Worm (Caenorhabditis elegans) whole organism, L3 larva: Measurements from ENCODE around the gene C16C8.5.
A peak's percentile ranks its signal among the peaks of the same experiment; 100 is the strongest.
"Not testable (repeated sequence)": the region's sequence is repeated elsewhere in the genome, so short reads cannot be mapped to it uniquely, and the experiment has no call there.

ENCODE experiments used
- R02D3.7 ChIP-seq: fragments of 150-350 bp; optimal IDR thresholded peaks from 2 replicates; lab custom pipeline; 2014; ENCODE audit warnings: missing biosample characterization, missing genetic modification characterization
- ZK546.5 ChIP-seq: sonication (generic microtip); optimal IDR thresholded peaks from 2 replicates; lab custom pipeline; 2017; ENCODE audit warnings: missing biosample characterization, missing genetic modification characterization
- aly-2 ChIP-seq: fragments of 150-350 bp; optimal IDR thresholded peaks from 2 replicates; lab custom pipeline; 2014; ENCODE audit warnings: missing biosample characterization, missing genetic modification characterization
- ama-1 ChIP-seq: fragments of 150-350 bp; optimal IDR thresholded peaks from 2 replicates; lab custom pipeline; 2018
- ceh-16 ChIP-seq: sonication (generic microtip); optimal IDR thresholded peaks from 2 replicates; lab custom pipeline; 2017; ENCODE audit warnings: missing biosample characterization, missing genetic modification characterization
- ceh-28 ChIP-seq: fragments of 150-350 bp; optimal IDR thresholded peaks from 2 replicates; lab custom pipeline; 2014; ENCODE audit warnings: missing biosample characterization, missing genetic modification reagents, missing genetic modification characterization
- ceh-82 ChIP-seq: fragments of 150-350 bp; optimal IDR thresholded peaks from 2 replicates; lab custom pipeline; 2014; ENCODE audit warnings: missing biosample characterization, missing genetic modification characterization
- ceh-9 ChIP-seq: sonication (generic microtip); optimal IDR thresholded peaks from 2 replicates; lab custom pipeline; 2018; ENCODE audit warnings: missing biosample characterization, missing genetic modification characterization
- daf-12 ChIP-seq: fragments of 150-350 bp; optimal IDR thresholded peaks from 2 replicates; lab custom pipeline; 2014; ENCODE audit warnings: missing biosample characterization, missing genetic modification reagents, missing genetic modification characterization
- egl-27 ChIP-seq: sonication (generic microtip); optimal IDR thresholded peaks from 4 replicates; lab custom pipeline; 2017; ENCODE audit warnings: missing biosample characterization, missing genetic modification reagents, missing genetic modification characterization
- egl-5 ChIP-seq: fragments of 150-350 bp; optimal IDR thresholded peaks from 2 replicates; lab custom pipeline; 2017; ENCODE audit warnings: missing biosample characterization, missing genetic modification reagents, missing genetic modification characterization, inconsistent platforms
- elt-1 ChIP-seq: fragments of 150-350 bp; optimal IDR thresholded peaks from 2 replicates; lab custom pipeline; 2014; ENCODE audit warnings: missing biosample characterization, missing genetic modification characterization
- elt-2 ChIP-seq: sonication (generic microtip); optimal IDR thresholded peaks from 2 replicates; lab custom pipeline; 2016; ENCODE audit warnings: missing genetic modification reagents, mild to moderate bottlenecking, missing genetic modification characterization, missing compliant biosample characterization
- elt-3 ChIP-seq, 3 experiments: fragments of 150-350 bp in 1 of 3; sonication (generic microtip) in 2 of 3; optimal IDR thresholded peaks; 2 replicates in 2 of 3; 4 replicates in 1 of 3; lab custom pipeline; 2014 to 2017; ENCODE audit warnings: missing biosample characterization in 3 of 3, missing genetic modification characterization in 3 of 3
- eor-1 ChIP-seq, 2 experiments: fragments of 150-350 bp; optimal IDR thresholded peaks; 2 replicates each; lab custom pipeline; 2014 to 2018; ENCODE audit warnings: missing biosample characterization in 2 of 2, missing genetic modification characterization in 2 of 2
- fkh-10 ChIP-seq: sonication (generic microtip); optimal IDR thresholded peaks from 2 replicates; lab custom pipeline; 2017; ENCODE audit warnings: missing biosample characterization, missing genetic modification reagents, missing genetic modification characterization
- fkh-2 ChIP-seq: fragments of 150-350 bp; optimal IDR thresholded peaks from 2 replicates; lab custom pipeline; 2014; ENCODE audit warnings: missing biosample characterization, missing genetic modification reagents, missing genetic modification characterization
- fos-1 ChIP-seq: fragments of 150-350 bp; optimal IDR thresholded peaks from 2 replicates; lab custom pipeline; 2014; ENCODE audit warnings: missing biosample characterization, missing genetic modification characterization
- hmg-11 ChIP-seq: sonication (generic microtip); optimal IDR thresholded peaks from 2 replicates; lab custom pipeline; 2016; ENCODE audit warnings: missing genetic modification characterization, missing compliant biosample characterization
- jun-1 ChIP-seq: fragments of 150-350 bp; optimal IDR thresholded peaks from 2 replicates; lab custom pipeline; 2014; ENCODE audit warnings: missing biosample characterization, missing genetic modification reagents, missing genetic modification characterization
- lin-15B ChIP-seq: fragments of 150-350 bp; optimal IDR thresholded peaks from 2 replicates; lab custom pipeline; 2014; ENCODE audit warnings: missing biosample characterization, missing genetic modification characterization
- lin-39 ChIP-seq: fragments of 150-350 bp; optimal IDR thresholded peaks from 2 replicates; lab custom pipeline; 2018; ENCODE audit warnings: missing biosample characterization, missing genetic modification reagents, missing genetic modification characterization
- lsy-12 ChIP-seq: sonication (generic microtip); optimal IDR thresholded peaks from 2 replicates; lab custom pipeline; 2016; ENCODE audit warnings: mild to moderate bottlenecking, missing genetic modification characterization, missing compliant biosample characterization
- mdl-1 ChIP-seq: fragments of 150-350 bp; optimal IDR thresholded peaks from 2 replicates; lab custom pipeline; 2014; ENCODE audit warnings: missing biosample characterization, missing genetic modification characterization
- mml-1 ChIP-seq: fragments of 150-350 bp; sonication (generic microtip); optimal IDR thresholded peaks from 3 replicates; lab custom pipeline; 2014; ENCODE audit warnings: missing biosample characterization, missing genetic modification characterization
- nfya-1 ChIP-seq: sonication (generic microtip); optimal IDR thresholded peaks from 2 replicates; lab custom pipeline; 2017; ENCODE audit warnings: missing genetic modification characterization, mild to moderate bottlenecking, missing compliant biosample characterization, antibody characterized with exemption, moderate library complexity; ENCODE audit not compliant: insufficient read depth
- nhr-11 ChIP-seq: fragments of 150-350 bp; optimal IDR thresholded peaks from 2 replicates; lab custom pipeline; 2014; ENCODE audit warnings: missing biosample characterization, missing genetic modification characterization
- nhr-12 ChIP-seq: fragments of 150-350 bp; optimal IDR thresholded peaks from 2 replicates; lab custom pipeline; 2014; ENCODE audit warnings: missing biosample characterization, missing genetic modification characterization
- nhr-23 ChIP-seq: fragments of 150-350 bp; optimal IDR thresholded peaks from 2 replicates; lab custom pipeline; 2014; ENCODE audit warnings: missing biosample characterization, missing genetic modification reagents, missing genetic modification characterization
- nhr-237 ChIP-seq: fragments of 150-350 bp; optimal IDR thresholded peaks from 2 replicates; lab custom pipeline; 2014; ENCODE audit warnings: missing biosample characterization, missing genetic modification characterization
- nhr-25 ChIP-seq: sonication (generic microtip); optimal IDR thresholded peaks from 2 replicates; lab custom pipeline; 2017; ENCODE audit warnings: missing biosample characterization, missing genetic modification characterization
- nhr-28 ChIP-seq: fragments of 150-350 bp; optimal IDR thresholded peaks from 2 replicates; lab custom pipeline; 2014; ENCODE audit warnings: missing biosample characterization, missing genetic modification characterization
- nhr-43 ChIP-seq: sonication (generic microtip); optimal IDR thresholded peaks from 2 replicates; lab custom pipeline; 2016; ENCODE audit warnings: mild to moderate bottlenecking, missing genetic modification characterization, missing compliant biosample characterization; ENCODE audit not compliant: poor library complexity, severe bottlenecking
- nhr-67 ChIP-seq: fragments of 150-350 bp; optimal IDR thresholded peaks from 2 replicates; lab custom pipeline; 2014; ENCODE audit warnings: missing biosample characterization, missing genetic modification characterization
- nhr-76 ChIP-seq: fragments of 150-350 bp; sonication (generic microtip); optimal IDR thresholded peaks from 5 replicates; lab custom pipeline; 2014; ENCODE audit warnings: missing biosample characterization, missing genetic modification characterization
- nhr-77 ChIP-seq: fragments of 150-350 bp; optimal IDR thresholded peaks from 2 replicates; lab custom pipeline; 2014; ENCODE audit warnings: missing biosample characterization, missing genetic modification characterization
- pha-4 ChIP-seq: fragments of 150-350 bp; optimal IDR thresholded peaks from 2 replicates; lab custom pipeline; 2014; ENCODE audit warnings: missing biosample characterization, missing genetic modification reagents, missing genetic modification characterization
- pqm-1 ChIP-seq: fragments of 150-350 bp; optimal IDR thresholded peaks from 2 replicates; lab custom pipeline; 2017; ENCODE audit warnings: missing biosample characterization, missing genetic modification characterization, inconsistent platforms
- sea-2 ChIP-seq: fragments of 150-350 bp; sonication (generic microtip); optimal IDR thresholded peaks from 4 replicates; lab custom pipeline; 2014; ENCODE audit warnings: missing biosample characterization, missing genetic modification reagents, missing genetic modification characterization
- skn-1 ChIP-seq: fragments of 150-350 bp; optimal IDR thresholded peaks from 2 replicates; lab custom pipeline; 2014; ENCODE audit warnings: missing biosample characterization, missing genetic modification characterization
- snpc-4 ChIP-seq: fragments of 150-350 bp; optimal IDR thresholded peaks from 2 replicates; lab custom pipeline; 2014; ENCODE audit warnings: missing biosample characterization, missing genetic modification characterization
- tbx-2 ChIP-seq: sonication (generic microtip); optimal IDR thresholded peaks from 2 replicates; lab custom pipeline; 2016; ENCODE audit warnings: mild to moderate bottlenecking, missing genetic modification characterization, missing compliant biosample characterization
- unc-39 ChIP-seq: sonication (generic microtip); optimal IDR thresholded peaks from 4 replicates; lab custom pipeline; 2017; ENCODE audit warnings: missing biosample characterization, missing genetic modification characterization
- unc-62 ChIP-seq: fragments of 150-350 bp; sonication (generic microtip); optimal IDR thresholded peaks from 4 replicates; lab custom pipeline; 2014; ENCODE audit warnings: missing biosample characterization, missing genetic modification reagents, missing genetic modification characterization
- zag-1 ChIP-seq: fragments of 150-350 bp; optimal IDR thresholded peaks from 2 replicates; lab custom pipeline; 2014; ENCODE audit warnings: missing biosample characterization, missing genetic modification characterization
- ztf-11 ChIP-seq: fragments of 150-350 bp; optimal IDR thresholded peaks from 2 replicates; lab custom pipeline; 2014; ENCODE audit warnings: missing biosample characterization, missing genetic modification characterization
- ztf-4 ChIP-seq: fragments of 150-350 bp; optimal IDR thresholded peaks from 2 replicates; lab custom pipeline; 2014; ENCODE audit warnings: missing biosample characterization, missing genetic modification characterization

C16C8.5 gene

DNA sequence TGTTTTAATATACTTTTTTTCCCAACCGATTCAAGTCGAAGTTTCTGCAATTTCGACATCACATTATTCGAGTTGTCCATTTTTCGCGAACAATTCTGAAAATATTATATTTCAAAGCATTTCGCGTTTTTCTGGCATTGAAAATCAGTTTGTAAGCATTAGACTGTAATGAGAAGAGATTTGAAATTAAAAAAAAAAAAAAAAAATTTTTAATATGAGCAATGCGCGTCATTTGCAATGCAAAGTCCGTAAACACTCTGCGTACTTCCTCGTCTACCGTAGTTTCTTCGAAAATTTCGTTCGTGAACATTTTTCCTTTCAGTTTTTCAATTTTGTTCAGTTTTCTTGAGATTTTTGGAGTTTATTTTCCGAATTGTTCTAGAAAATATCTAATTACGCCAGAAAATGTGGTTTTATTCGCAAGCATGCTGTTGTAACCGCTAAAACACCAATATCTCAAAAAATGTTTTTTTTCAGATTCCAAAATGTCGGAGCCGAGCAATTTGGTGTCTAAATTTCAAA, at the start of gene C16C8.5, which contains the start of gene C16C8.16:
C16C8.5 (minus strand) TSS at position 101 of the 522 bp plus-strand sequence.
C16C8.16 (plus strand) TSS at position 472 of the 522 bp plus-strand sequence.
- TF ChIP-seq eor-1 (tag; optimal IDR thresholded peaks at IDR 0.05; lab: Kevin White, UChicago) (no peak), R02D3.7 (no peak), aly-2 (no peak), nhr-67 (tag; lab: Kevin White, UChicago) (no peak), lin-15B (no peak)

DNA sequence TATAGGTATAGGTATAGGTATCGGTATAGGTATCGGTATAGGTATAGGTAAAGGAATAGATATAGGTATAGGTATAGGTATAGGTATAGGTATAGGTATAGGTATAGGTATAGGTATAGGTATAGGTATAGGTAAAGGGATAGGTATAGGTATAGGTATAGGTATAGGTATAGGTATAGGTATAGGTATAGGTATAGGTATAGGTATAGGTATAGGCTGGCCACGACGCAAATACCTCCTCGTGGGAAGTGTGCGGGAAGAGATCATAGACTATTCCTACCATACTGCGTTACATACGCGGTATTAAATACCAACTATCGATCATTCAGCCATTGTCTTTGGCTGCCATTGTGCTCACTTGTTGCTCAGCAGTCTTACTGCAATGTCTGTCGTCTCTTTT, 45.6 kb upstream of the C16C8.5 start, which contains the start of gene fbxb-112:
fbxb-112 (plus strand) TSS at position 301 of the 400 bp plus-strand sequence.
- not testable (repeated sequence) for TF ChIP-seq pha-4, unc-39, fos-1 (tag; lab: Kevin White, UChicago)
- TF ChIP-seq, all 47 proteins: peak for 0; not testable (repeated sequence) for 47

ce11 chrII:3482231-3482630, 37.0 kb upstream of the C16C8.5 start, which contains the start of gene smu-2:
Gene smu-2, plus strand, starts transcription at chrII:3482408.
- peak; percentile 1 for TF ChIP-seq R02D3.7
- no peak for TF ChIP-seq pqm-1 (tag; lab: Kevin White, UChicago)
- no peak for TF ChIP-seq tbx-2 (tag; lab: Kevin White, UChicago)
- TF ChIP-seq nhr-28 (tag; lab: Kevin White, UChicago) = no peak
- TF ChIP-seq nhr-67 (tag; lab: Kevin White, UChicago) = no peak
- peak; percentile 17 for TF ChIP-seq nhr-23
- no peak for TF ChIP-seq pha-4 (tag; lab: Kevin White, UChicago)
- peak; percentile 17 for TF ChIP-seq fkh-10
- TF ChIP-seq elt-2 (tag; lab: Kevin White, UChicago) = peak; percentile 11
- TF ChIP-seq ceh-28 = no peak
- peak; percentile 69 for TF ChIP-seq egl-5 (tag; lab: Kevin White, UChicago)
- peak; percentile 59 for TF ChIP-seq lin-39 (tag; lab: Kevin White, UChicago)
- TF ChIP-seq nhr-76 (tag; lab: Kevin White, UChicago) = no peak
- no peak for TF ChIP-seq daf-12 (tag; lab: Kevin White, UChicago)
- peak; percentile 91 for TF ChIP-seq lin-15B
- no peak for TF ChIP-seq aly-2
- no peak for TF ChIP-seq elt-1
- TF ChIP-seq nhr-25 = peak; percentile 20
- no peak for TF ChIP-seq nhr-237 (tag; lab: Kevin White, UChicago)
- no peak for TF ChIP-seq ceh-9
- no peak for TF ChIP-seq ceh-16 (tag; lab: Kevin White, UChicago)
- no peak for TF ChIP-seq elt-3 (tag; optimal IDR thresholded peaks at IDR 0.05; lab: Kevin White, UChicago)
- no peak for TF ChIP-seq zag-1 (tag; lab: Kevin White, UChicago)
- TF ChIP-seq mdl-1 (tag; lab: Kevin White, UChicago) = no peak
- TF ChIP-seq hmg-11 (tag; lab: Kevin White, UChicago) = no peak
- TF ChIP-seq mml-1 = no peak
- TF ChIP-seq ceh-82 = no peak
- no peak for TF ChIP-seq ztf-11
- no peak for TF ChIP-seq fkh-2
- TF ChIP-seq eor-1 (tag; optimal IDR thresholded peaks at IDR 0.05; lab: Kevin White, UChicago) = no peak
- no peak for TF ChIP-seq ztf-4 (tag; lab: Kevin White, UChicago)
- no peak for TF ChIP-seq egl-27 (tag; lab: Kevin White, UChicago)
- TF ChIP-seq skn-1 (tag; lab: Kevin White, UChicago) = no peak
- TF ChIP-seq nhr-12 (tag; lab: Kevin White, UChicago) = no peak
- no peak for TF ChIP-seq nhr-43 (tag; lab: Kevin White, UChicago)
- TF ChIP-seq lsy-12 (tag; lab: Kevin White, UChicago) = no peak
- TF ChIP-seq unc-62 (GFP tag; lab: Kevin White, UChicago) = no peak
- TF ChIP-seq jun-1 (tag; lab: Kevin White, UChicago) = no peak
- TF ChIP-seq snpc-4 (tag; lab: Kevin White, UChicago) = peak; percentile 55
- peak; percentile 55 for TF ChIP-seq nfya-1 (tag; lab: Kevin White, UChicago)
- no peak for TF ChIP-seq nhr-77
- no peak for TF ChIP-seq ama-1 (lab: Kevin White, UChicago)
- no peak for TF ChIP-seq unc-39 (tag; lab: Kevin White, UChicago)
- TF ChIP-seq fos-1 (tag; lab: Kevin White, UChicago) = no peak
- TF ChIP-seq ZK546.5 (tag; lab: Kevin White, UChicago) = no peak
- no peak for TF ChIP-seq sea-2 (GFP tag; lab: Kevin White, UChicago)
- no peak for TF ChIP-seq nhr-11 (tag; lab: Kevin White, UChicago)
- TF ChIP-seq, all 47 proteins: peak for 10
